Worm (Caenorhabditis elegans): ENCODE data around the gene F59B10.5.

Gene F59B10.5

ce11 chrII:10541923-10542486 is 18.5 kb upstream of the F59B10.5 start, which contains the start of gene pro-1 (continued):
- no peak for TF ChIP-seq lin-11 (tag; optimal IDR thresholded peaks at IDR 0.05)
- no peak for TF ChIP-seq eyg-1 (tag; optimal IDR thresholded peaks at IDR 0.05)
- TF ChIP-seq nfya-1 (tag; optimal IDR thresholded peaks at IDR 0.05), result peak; percentile 43
- no peak for TF ChIP-seq ahr-1 (tag; optimal IDR thresholded peaks at IDR 0.05)
- peak; percentile 43 for TF ChIP-seq elt-2 (tag; optimal IDR thresholded peaks at IDR 0.05)
- TF ChIP-seq che-1 (tag; optimal IDR thresholded peaks at IDR 0.05), result peak; percentile 10
- TF ChIP-seq ceh-45 (GFP tag; IDR thresholded peaks at IDR 0.05), result 0 out of 2 replicates have a peak, but pooled peaks have one; percentile 11
- TF ChIP-seq pha-2 (tag; optimal IDR thresholded peaks at IDR 0.05), result no peak
- TF ChIP-seq tbx-2 (tag; optimal IDR thresholded peaks at IDR 0.05), result peak; percentile 17
- no peak for TF ChIP-seq madf-2 (tag; optimal IDR thresholded peaks at IDR 0.05)
- no peak for TF ChIP-seq odd-2 (tag; optimal IDR thresholded peaks at IDR 0.05)
- TF ChIP-seq ref-2 (tag; optimal IDR thresholded peaks at IDR 0.05), result no peak
- no peak for TF ChIP-seq sox-2 (GFP tag; IDR thresholded peaks at IDR 0.05)

- TF ChIP-seq fax-1 (tag; optimal IDR thresholded peaks at IDR 0.05) (no peak), ceh-45 (GFP tag; IDR thresholded peaks at IDR 0.05) (no peak), npax-4 (tag; optimal IDR thresholded peaks at IDR 0.05) (no peak), unc-86 (tag; optimal IDR thresholded peaks at IDR 0.05) (no peak), unc-55 (GFP tag; optimal IDR thresholded peaks at IDR 0.05) (no peak), ttx-3 (tag; optimal IDR thresholded peaks at IDR 0.05) (no peak), pha-4 (tag; optimal IDR thresholded peaks at IDR 0.05) (no peak), nfya-1 (tag; optimal IDR thresholded peaks at IDR 0.05) (no peak), sox-2 (GFP tag; IDR thresholded peaks at IDR 0.05) (no peak), nhr-11 (tag; optimal IDR thresholded peaks at IDR 0.05) (no peak), dmd-4 (tag; optimal IDR thresholded peaks at IDR 0.05; ENCODE audit: borderline replicate concordance) (no peak), ama-1 (optimal IDR thresholded peaks at IDR 0.05) (no peak), ref-2 (tag; optimal IDR thresholded peaks at IDR 0.05) (no peak), C38D4.7 (GFP tag; optimal IDR thresholded peaks at IDR 0.05) (no peak)
Measured at ce11 chrII:10539232-10539631, 15.7 kb upstream of the F59B10.5 start, which contains the start of gene R166.3. Gene R166.3 (minus strand): TSS chrII:10539332.

DNA sequence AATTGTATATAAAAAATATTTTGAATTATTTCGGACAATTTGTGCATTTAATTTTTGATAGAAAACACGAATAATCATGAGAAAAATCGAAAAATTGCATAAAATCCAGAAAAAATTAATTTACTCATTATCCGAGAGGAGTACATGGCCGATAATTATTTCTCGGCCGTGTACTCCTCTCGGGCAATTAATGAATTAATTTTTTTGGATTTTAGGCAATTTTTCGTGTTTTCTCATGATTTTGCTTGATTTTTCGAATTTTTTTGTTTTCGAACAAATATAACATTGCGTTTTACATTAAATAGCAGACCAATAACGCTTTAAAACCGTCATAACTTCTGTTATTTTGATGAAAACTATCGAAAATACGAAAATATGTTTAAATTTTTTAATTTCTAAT is 14.5 kb upstream of the F59B10.5 start:
- TF ChIP-seq C38D4.7 (GFP tag; optimal IDR thresholded peaks at IDR 0.05) (no peak), unc-3 (GFP tag; conservative IDR thresholded peaks at IDR 0.05) (no peak), unc-3 (tag; optimal IDR thresholded peaks at IDR 0.05) (no peak), ceh-22 (tag; optimal IDR thresholded peaks at IDR 0.05) (no peak), tbx-7 (tag; optimal IDR thresholded peaks at IDR 0.05) (peak; percentile 68), dmd-4 (tag; optimal IDR thresholded peaks at IDR 0.05; ENCODE audit: borderline replicate concordance) (no peak), unc-86 (tag; optimal IDR thresholded peaks at IDR 0.05) (peak; percentile 26), ttx-3 (tag; optimal IDR thresholded peaks at IDR 0.05) (peak; percentile 4), F13H6.1 (tag; optimal IDR thresholded peaks at IDR 0.05) (peak; percentile 36), elt-2 (tag; optimal IDR thresholded peaks at IDR 0.05) (peak; percentile 40), ceh-19 (GFP tag; optimal IDR thresholded peaks at IDR 0.05) (no peak), pax-1 (tag; optimal IDR thresholded peaks at IDR 0.05) (no peak), madf-2 (tag; optimal IDR thresholded peaks at IDR 0.05) (no peak), unc-42 (tag; optimal IDR thresholded peaks at IDR 0.05) (peak; percentile 47), zip-5 (tag; optimal IDR thresholded peaks at IDR 0.05) (peak; percentile 70), ref-2 (tag; optimal IDR thresholded peaks at IDR 0.05) (peak; percentile 12), pha-4 (tag; optimal IDR thresholded peaks at IDR 0.05) (no peak), tbx-2 (tag; optimal IDR thresholded peaks at IDR 0.05) (peak; percentile 83), ets-4 (tag; optimal IDR thresholded peaks at IDR 0.05) (peak; percentile 53), syd-9 (tag; optimal IDR thresholded peaks at IDR 0.05) (no peak), npax-4 (tag; optimal IDR thresholded peaks at IDR 0.05) (no peak), ceh-30 (tag; optimal IDR thresholded peaks at IDR 0.05) (no peak), hlh-15 (tag; optimal IDR thresholded peaks at IDR 0.05) (no peak), elt-4 (tag; optimal IDR thresholded peaks at IDR 0.05) (no peak), ceh-48 (tag; optimal IDR thresholded peaks at IDR 0.05) (no peak), ceh-34 (tag; optimal IDR thresholded peaks at IDR 0.05) (no peak), ahr-1 (tag; optimal IDR thresholded peaks at IDR 0.05) (no peak), ceh-2 (tag; optimal IDR thresholded peaks at IDR 0.05) (peak; percentile 85), ceh-31 (tag; optimal IDR thresholded peaks at IDR 0.05) (peak; percentile 83), lim-6 (tag; optimal IDR thresholded peaks at IDR 0.05) (peak; percentile 34), C08G9.2 (tag; optimal IDR thresholded peaks at IDR 0.05) (peak; percentile 81), hlh-8 (tag; optimal IDR thresholded peaks at IDR 0.05) (peak; percentile 26), pha-2 (tag; optimal IDR thresholded peaks at IDR 0.05) (no peak), ztf-16 (tag; optimal IDR thresholded peaks at IDR 0.05) (no peak)
